Fruit fly (Drosophila melanogaster) whole organism, larva: ENCODE measurements around the gene CG17195.

Experiments used
- noc ChIP-seq: fragments of 200-800 bp; sonication (Bioruptor generic); optimal IDR thresholded peaks from 3 replicates; lab custom pipeline; 2019; ENCODE audit warnings: missing biosample characterization, mild to moderate bottlenecking, missing genetic modification characterization, moderate library complexity

The CG17195 gene

dm6 chr3R:25759430-25759829 is 17.6 kb downstream of the CG17195 start:
- TF ChIP-seq noc (tag; lab: Kevin White, UChicago): no peak

- peak; percentile 79 for TF ChIP-seq noc (tag; lab: Kevin White, UChicago)
Observed at dm6 chr3R:25755864-25756507, 21.0 kb downstream of the CG17195 start.

- TF ChIP-seq noc (tag; lab: Kevin White, UChicago): peak; percentile 36
Observed at dm6 chr3R:25754844-25755429, 22.1 kb downstream of the CG17195 start.

dm6 chr3R:25753798-25754197 is 23.2 kb downstream of the CG17195 start:
- no peak for TF ChIP-seq noc (tag; lab: Kevin White, UChicago)

dm6 chr3R:25740348-25740751 is 36.6 kb downstream of the CG17195 start, which contains the start of gene LpR2:
TSS of gene LpR2 (minus strand) at chr3R:25740465.
- peak; percentile 34 for TF ChIP-seq noc (tag; lab: Kevin White, UChicago)

- no peak for TF ChIP-seq noc (tag; lab: Kevin White, UChicago)
Observed at dm6 chr3R:25739727-25740126, 37.3 kb downstream of the CG17195 start.

- peak; percentile 89 for TF ChIP-seq noc (tag; lab: Kevin White, UChicago)
Observed at dm6 chr3R:25737735-25738371, 39.1 kb downstream of the CG17195 start.

dm6 chr3R:25735801-25736068 is 41.3 kb downstream of the CG17195 start:
- TF ChIP-seq noc (tag; lab: Kevin White, UChicago): peak; percentile 17

- TF ChIP-seq noc (tag; lab: Kevin White, UChicago): peak; percentile 62
Observed at dm6 chr3R:25734967-25735800, 41.8 kb downstream of the CG17195 start.
